Worm (Caenorhabditis elegans): Measurements from ENCODE around the gene srt-55.
A peak's percentile ranks its signal among the peaks of the same experiment; 100 is the strongest.

The srt-55 gene

DNA sequence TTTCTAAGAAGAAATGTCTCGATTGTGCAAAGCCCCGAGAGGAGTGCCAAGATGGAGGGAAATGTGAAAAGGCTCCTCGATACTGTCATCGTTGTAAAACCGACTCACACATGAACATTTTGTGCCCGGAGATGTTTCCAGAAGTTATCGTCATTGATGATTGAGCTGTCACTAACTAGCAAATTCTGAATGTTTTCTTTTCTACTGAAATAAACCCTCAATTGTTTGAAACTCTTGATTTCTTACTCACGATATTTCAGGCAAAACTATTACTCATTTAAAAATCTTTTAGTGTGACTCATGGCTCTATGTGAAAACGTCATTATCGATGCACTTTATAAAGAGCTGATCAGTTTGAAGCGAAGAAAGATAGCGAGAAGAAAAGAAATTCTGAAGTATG is 21.2 kb downstream of the srt-55 start, which contains the start of gene T16H12.13:
Gene T16H12.13, plus strand, starts transcription at position 301 of the 400 bp plus-strand sequence.
- no peak for TF ChIP-seq B0310.2 (tag; optimal IDR thresholded peaks at IDR 0.05)
- TF ChIP-seq flt-1 (GFP tag; IDR thresholded peaks at IDR 0.05), result no peak
- TF ChIP-seq ets-7 (tag; optimal IDR thresholded peaks at IDR 0.05), result no peak
- no peak for TF ChIP-seq scrt-1 (GFP tag; IDR thresholded peaks at IDR 0.05)
- TF ChIP-seq tra-4 (tag; optimal IDR thresholded peaks at IDR 0.05), result no peak
- no peak for TF ChIP-seq hmbx-1 (tag; optimal IDR thresholded peaks at IDR 0.05)
- no peak for TF ChIP-seq tbx-11 (GFP tag; IDR thresholded peaks at IDR 0.05)
- no peak for TF ChIP-seq aly-1 (tag; optimal IDR thresholded peaks at IDR 0.05)
- no peak for TF ChIP-seq ceh-36 (tag; optimal IDR thresholded peaks at IDR 0.05)
- TF ChIP-seq pes-1 (GFP tag; IDR thresholded peaks at IDR 0.05), result no peak
- TF ChIP-seq ama-1 (optimal IDR thresholded peaks at IDR 0.05), result no peak
- no peak for TF ChIP-seq sea-1 (GFP tag; conservative IDR thresholded peaks at IDR 0.05)
- no peak for TF ChIP-seq ceh-13 (GFP tag; optimal IDR thresholded peaks at IDR 0.05)
- no peak for TF ChIP-seq F13C5.2 (tag; optimal IDR thresholded peaks at IDR 0.05)
- TF ChIP-seq tbx-37 (GFP tag; conservative IDR thresholded peaks at IDR 0.05), result no peak
- no peak for TF ChIP-seq hmg-4 (GFP tag; optimal IDR thresholded peaks at IDR 0.05)

DNA sequence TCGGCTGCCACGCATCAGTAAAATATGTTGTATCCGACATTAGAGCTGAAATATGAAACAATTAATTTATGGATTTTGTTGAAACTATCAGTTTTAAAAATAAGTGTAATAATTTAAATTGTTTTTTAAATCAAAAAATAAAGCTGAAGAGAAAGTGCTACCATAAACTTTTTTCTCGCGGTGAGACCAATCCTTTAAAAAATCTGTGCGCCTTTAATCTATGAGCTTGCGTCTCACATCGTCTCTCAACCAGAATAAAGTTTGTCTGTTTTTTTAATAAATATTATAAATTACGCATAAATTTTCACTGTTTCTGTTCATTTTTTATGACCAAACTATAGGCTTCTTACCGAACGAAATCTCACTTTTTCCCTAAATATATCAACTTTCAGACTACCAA is 23.0 kb downstream of the srt-55 start, which contains the start of gene T16H12.3:
Gene T16H12.3, minus strand, starts transcription at position 51 of the 400 bp plus-strand sequence.
- TF ChIP-seq pes-1 (GFP tag; IDR thresholded peaks at IDR 0.05) (no peak), tbx-11 (GFP tag; IDR thresholded peaks at IDR 0.05) (no peak), hmg-4 (GFP tag; optimal IDR thresholded peaks at IDR 0.05) (no peak), ama-1 (optimal IDR thresholded peaks at IDR 0.05) (no peak), hnd-1 (tag; optimal IDR thresholded peaks at IDR 0.05) (no peak), ceh-36 (tag; optimal IDR thresholded peaks at IDR 0.05) (no peak), hmbx-1 (tag; optimal IDR thresholded peaks at IDR 0.05) (no peak), ets-7 (tag; optimal IDR thresholded peaks at IDR 0.05) (no peak), F13C5.2 (tag; optimal IDR thresholded peaks at IDR 0.05) (no peak), aly-1 (tag; optimal IDR thresholded peaks at IDR 0.05) (no peak), tbx-37 (GFP tag; conservative IDR thresholded peaks at IDR 0.05) (no peak), scrt-1 (GFP tag; IDR thresholded peaks at IDR 0.05) (no peak), ceh-13 (GFP tag; optimal IDR thresholded peaks at IDR 0.05) (no peak), flt-1 (GFP tag; IDR thresholded peaks at IDR 0.05) (no peak), sea-1 (GFP tag; conservative IDR thresholded peaks at IDR 0.05) (no peak)

DNA sequence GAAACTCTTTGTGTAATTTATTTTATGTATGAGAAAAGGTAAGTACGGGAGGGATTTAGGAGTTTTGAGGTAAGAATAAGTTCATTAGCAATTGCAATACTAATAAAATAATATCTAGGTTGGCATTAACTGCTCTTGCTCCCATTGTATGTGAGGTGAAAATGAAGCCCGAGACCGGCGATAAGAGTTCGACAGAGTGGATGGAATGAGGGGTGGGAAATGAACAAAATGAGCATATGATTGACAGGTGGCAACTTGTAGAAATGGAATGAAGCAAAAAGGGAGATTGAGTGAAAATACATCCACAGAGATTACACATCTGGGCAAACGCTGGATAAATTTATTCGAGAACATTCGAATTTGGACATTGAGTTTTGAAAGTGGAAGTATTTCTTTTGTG is 27.5 kb downstream of the srt-55 start:
- TF ChIP-seq ceh-13 (GFP tag; optimal IDR thresholded peaks at IDR 0.05) (no peak), B0310.2 (tag; optimal IDR thresholded peaks at IDR 0.05) (no peak), pes-1 (GFP tag; IDR thresholded peaks at IDR 0.05) (no peak), hmg-4 (GFP tag; optimal IDR thresholded peaks at IDR 0.05) (no peak), tbx-37 (GFP tag; conservative IDR thresholded peaks at IDR 0.05) (no peak), ceh-36 (tag; optimal IDR thresholded peaks at IDR 0.05) (no peak), F13C5.2 (tag; optimal IDR thresholded peaks at IDR 0.05) (no peak), scrt-1 (GFP tag; IDR thresholded peaks at IDR 0.05) (no peak), tbx-11 (GFP tag; IDR thresholded peaks at IDR 0.05) (no peak), aly-1 (tag; optimal IDR thresholded peaks at IDR 0.05) (no peak), sea-1 (GFP tag; conservative IDR thresholded peaks at IDR 0.05) (no peak)

DNA sequence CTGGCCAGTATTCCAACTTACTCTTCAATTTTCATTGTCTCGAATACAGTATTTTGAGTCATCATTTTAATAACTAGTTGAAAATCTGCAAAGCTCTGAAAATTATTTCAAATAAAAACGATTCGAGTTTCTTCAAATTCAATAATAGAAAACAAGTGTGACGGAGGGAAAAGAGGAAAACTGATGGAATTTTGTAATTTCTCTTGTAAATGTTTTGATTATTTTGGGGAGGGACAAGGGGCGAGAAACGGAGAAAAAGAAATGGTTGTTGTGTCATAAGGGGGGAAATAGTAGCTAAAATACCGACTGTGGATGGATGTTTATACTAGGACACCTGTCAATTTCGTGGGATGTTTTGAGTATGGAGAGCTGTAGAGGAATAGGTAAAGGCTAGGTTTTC is 28.1 kb downstream of the srt-55 start, which contains the start of gene T16G12.9:
Gene T16G12.9, minus strand, starts transcription at position 101 of the 400 bp plus-strand sequence.
- TF ChIP-seq scrt-1 (GFP tag; IDR thresholded peaks at IDR 0.05) (no peak), tra-4 (tag; optimal IDR thresholded peaks at IDR 0.05) (no peak), pes-1 (GFP tag; IDR thresholded peaks at IDR 0.05) (no peak), F13C5.2 (tag; optimal IDR thresholded peaks at IDR 0.05) (no peak), hmbx-1 (tag; optimal IDR thresholded peaks at IDR 0.05) (no peak), flt-1 (GFP tag; IDR thresholded peaks at IDR 0.05) (no peak), ets-7 (tag; optimal IDR thresholded peaks at IDR 0.05) (no peak), ama-1 (optimal IDR thresholded peaks at IDR 0.05) (no peak)

DNA sequence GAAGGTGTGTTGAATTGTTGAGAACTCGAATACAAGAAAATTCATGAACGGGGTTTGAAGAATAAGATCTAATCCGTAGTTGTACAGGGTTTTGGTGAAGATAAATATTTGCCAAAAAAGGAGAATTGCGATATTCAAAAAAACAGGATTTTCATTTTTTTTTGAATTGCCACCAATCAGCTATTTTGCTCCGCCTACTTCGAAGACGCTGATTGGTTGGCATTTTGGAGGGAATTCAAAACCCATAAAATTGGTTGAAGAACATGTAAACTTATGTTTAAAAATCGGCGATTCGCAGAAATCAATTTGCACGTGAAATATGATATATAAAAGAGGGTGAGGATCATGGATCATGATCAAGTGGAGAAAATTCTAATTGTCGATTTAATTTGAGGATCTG is 30.2 kb downstream of the srt-55 start:
- TF ChIP-seq scrt-1 (GFP tag; IDR thresholded peaks at IDR 0.05) (no peak), ceh-36 (tag; optimal IDR thresholded peaks at IDR 0.05) (no peak)

DNA sequence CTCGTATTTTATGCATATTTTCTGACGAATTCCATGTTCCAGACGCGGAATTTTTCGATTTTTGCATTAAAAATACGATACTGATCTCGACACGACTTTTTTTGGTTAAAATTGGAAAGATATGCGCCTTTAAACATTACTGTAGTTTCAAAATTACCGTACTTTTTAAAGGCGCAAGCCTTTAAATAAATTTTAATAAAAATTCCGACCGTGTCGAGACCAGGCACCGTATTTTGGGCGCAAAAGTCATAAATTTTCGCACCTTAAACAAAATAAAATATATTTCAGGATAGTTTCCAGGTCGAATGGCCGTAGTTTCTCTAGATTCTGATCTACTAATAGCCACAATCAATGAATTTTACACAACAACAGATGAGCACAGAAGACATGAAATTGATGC is 37.0 kb downstream of the srt-55 start, which contains the start of gene T16G12.6:
Gene T16G12.6, plus strand, starts transcription at position 301 of the 400 bp plus-strand sequence.
- no peak for TF ChIP-seq F13C5.2 (tag; optimal IDR thresholded peaks at IDR 0.05)
- TF ChIP-seq tbx-37 (GFP tag; conservative IDR thresholded peaks at IDR 0.05), result no peak
- no peak for TF ChIP-seq scrt-1 (GFP tag; IDR thresholded peaks at IDR 0.05)
- TF ChIP-seq flt-1 (GFP tag; IDR thresholded peaks at IDR 0.05), result no peak
- TF ChIP-seq hmbx-1 (tag; optimal IDR thresholded peaks at IDR 0.05), result no peak
- TF ChIP-seq ceh-13 (GFP tag; optimal IDR thresholded peaks at IDR 0.05), result no peak
- TF ChIP-seq hmg-4 (GFP tag; optimal IDR thresholded peaks at IDR 0.05), result no peak
- TF ChIP-seq ets-7 (tag; optimal IDR thresholded peaks at IDR 0.05), result no peak
- TF ChIP-seq aly-1 (tag; optimal IDR thresholded peaks at IDR 0.05), result no peak
- TF ChIP-seq pes-1 (GFP tag; IDR thresholded peaks at IDR 0.05), result no peak
- no peak for TF ChIP-seq ceh-36 (tag; optimal IDR thresholded peaks at IDR 0.05)
- TF ChIP-seq tra-4 (tag; optimal IDR thresholded peaks at IDR 0.05), result no peak
- no peak for TF ChIP-seq B0310.2 (tag; optimal IDR thresholded peaks at IDR 0.05)
- no peak for TF ChIP-seq sea-1 (GFP tag; conservative IDR thresholded peaks at IDR 0.05)
- no peak for TF ChIP-seq ama-1 (optimal IDR thresholded peaks at IDR 0.05)
- no peak for TF ChIP-seq hnd-1 (tag; optimal IDR thresholded peaks at IDR 0.05)
- TF ChIP-seq tbx-11 (GFP tag; IDR thresholded peaks at IDR 0.05), result no peak

DNA sequence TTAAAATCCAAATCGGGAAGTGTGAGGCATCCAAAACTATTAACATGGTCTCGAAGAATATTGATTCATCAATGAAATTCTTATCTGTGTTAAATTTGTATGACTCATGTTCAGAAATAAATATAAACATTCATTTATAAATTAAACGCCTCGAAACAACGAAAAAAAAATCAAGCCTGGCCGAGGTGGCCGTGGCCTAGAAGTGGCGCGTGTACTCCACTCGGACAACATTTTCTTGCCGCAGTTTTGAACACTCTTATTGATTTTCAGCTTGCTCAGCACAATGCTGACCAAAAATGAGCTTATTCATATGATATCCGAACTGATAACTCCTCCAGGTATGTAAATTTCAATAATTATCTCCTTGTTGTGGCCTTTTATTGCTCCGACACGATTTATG is 42.1 kb downstream of the srt-55 start, which contains the start of gene ekl-6:
Gene ekl-6, plus strand, starts transcription at position 265 of the 400 bp plus-strand sequence.
- 0 out of 2 replicates have a peak, but pooled peaks have one; percentile 35 for TF ChIP-seq flt-1 (GFP tag; IDR thresholded peaks at IDR 0.05)
- no peak for TF ChIP-seq aly-1 (tag; optimal IDR thresholded peaks at IDR 0.05)
- TF ChIP-seq tbx-37 (GFP tag; conservative IDR thresholded peaks at IDR 0.05), result peak; percentile 70
- no peak for TF ChIP-seq F13C5.2 (tag; optimal IDR thresholded peaks at IDR 0.05)
- peak; percentile 63 for TF ChIP-seq pes-1 (GFP tag; IDR thresholded peaks at IDR 0.05)
- no peak for TF ChIP-seq ama-1 (optimal IDR thresholded peaks at IDR 0.05)
- TF ChIP-seq hmg-4 (GFP tag; optimal IDR thresholded peaks at IDR 0.05), result no peak
- TF ChIP-seq hmbx-1 (tag; optimal IDR thresholded peaks at IDR 0.05), result no peak
